Worm (Caenorhabditis elegans) whole organism, L1 larva: ENCODE measurements around the gene fbxa-206.
"Not testable (repeated sequence)": the region's sequence is repeated elsewhere in the genome, so short reads cannot be mapped to it uniquely, and the experiment has no call there.

Experiments used
- C34B4.2 ChIP-seq: sonication (generic microtip); optimal IDR thresholded peaks from 2 replicates; lab custom pipeline; 2017; ENCODE audit warnings: mild to moderate bottlenecking, missing genetic modification characterization, missing compliant biosample characterization
- F16B12.6 ChIP-seq: fragments of 150-350 bp; optimal IDR thresholded peaks from 2 replicates; lab custom pipeline; 2014; ENCODE audit warnings: missing biosample characterization, missing genetic modification characterization
- Y116A8C.19 ChIP-seq: sonication (generic microtip); optimal IDR thresholded peaks from 2 replicates; lab custom pipeline; 2016; ENCODE audit warnings: missing compliant biosample characterization, missing genetic modification characterization, borderline replicate concordance
- aha-1 ChIP-seq: fragments of 150-350 bp; optimal IDR thresholded peaks from 2 replicates; lab custom pipeline; 2014; ENCODE audit warnings: missing biosample characterization, missing genetic modification characterization
- alr-1 ChIP-seq: fragments of 200-800 bp; sonication (Bioruptor generic); optimal IDR thresholded peaks from 2 replicates; lab custom pipeline; 2018; ENCODE audit warnings: borderline replicate concordance, mild to moderate bottlenecking, missing genetic modification characterization, missing compliant biosample characterization
- aly-2 ChIP-seq: fragments of 150-350 bp; optimal IDR thresholded peaks from 2 replicates; lab custom pipeline; 2014; ENCODE audit warnings: missing biosample characterization, missing genetic modification characterization
- blmp-1 ChIP-seq: fragments of 150-350 bp; optimal IDR thresholded peaks from 2 replicates; lab custom pipeline; 2014; ENCODE audit warnings: missing biosample characterization, missing genetic modification characterization
- ceh-63 ChIP-seq: fragments of 200-800 bp; sonication (Bioruptor generic); optimal IDR thresholded peaks from 2 replicates; lab custom pipeline; 2018; ENCODE audit warnings: mild to moderate bottlenecking, missing genetic modification characterization, missing compliant biosample characterization
- ceh-8 ChIP-seq: fragments of 200-800 bp; sonication (Bioruptor generic); optimal IDR thresholded peaks from 2 replicates; lab custom pipeline; 2018; ENCODE audit warnings: mild to moderate bottlenecking, missing genetic modification characterization, moderate library complexity, missing compliant biosample characterization
- ceh-90 ChIP-seq: sonication (generic microtip); optimal IDR thresholded peaks from 2 replicates; lab custom pipeline; 2016; ENCODE audit warnings: missing genetic modification characterization, missing compliant biosample characterization
- ces-1 ChIP-seq: fragments of 150-350 bp; optimal IDR thresholded peaks from 2 replicates; lab custom pipeline; 2014; ENCODE audit warnings: missing biosample characterization, missing genetic modification reagents, missing genetic modification characterization
- dpl-1 ChIP-seq, 3 experiments: fragments of 150-350 bp in 2 of 3; sonication (generic microtip) in 1 of 3; optimal IDR thresholded peaks; 2 replicates each; lab custom pipeline; 2014 to 2017; ENCODE audit warnings: missing biosample characterization in 3 of 3, missing genetic modification characterization in 3 of 3, missing genetic modification reagents in 3 of 3
- dsc-1 ChIP-seq: sonication (generic microtip); optimal IDR thresholded peaks from 2 replicates; lab custom pipeline; 2016; ENCODE audit warnings: mild to moderate bottlenecking, missing genetic modification characterization, missing compliant biosample characterization
- efl-1 ChIP-seq, 4 experiments: fragments of 150-350 bp; optimal IDR thresholded peaks in 3 of 4; peaks in 1 of 4; 1 replicate in 1 of 4; 2 replicates in 3 of 4; lab custom pipeline; 2014; ENCODE audit warnings: missing biosample characterization in 2 of 4, missing genetic modification characterization in 2 of 4, missing genetic modification reagents in 2 of 4
- efl-3 ChIP-seq: fragments of 200-800 bp; sonication (Bioruptor generic); optimal IDR thresholded peaks from 2 replicates; lab custom pipeline; 2018; ENCODE audit warnings: mild to moderate bottlenecking, missing genetic modification characterization, missing compliant biosample characterization
- ets-5 ChIP-seq: fragments of 200-800 bp; sonication (Bioruptor generic); IDR thresholded peaks from 2 replicates; pipeline ENCODE4 v1.3.6; 2022; ENCODE audit warnings: missing genetic modification characterization, missing compliant biosample characterization
- fkh-4 ChIP-seq: sonication (generic microtip); optimal IDR thresholded peaks from 2 replicates; lab custom pipeline; 2016; ENCODE audit warnings: missing compliant biosample characterization, missing genetic modification characterization, borderline replicate concordance
- irx-1 ChIP-seq: sonication (generic microtip); optimal IDR thresholded peaks from 2 replicates; lab custom pipeline; 2016; ENCODE audit warnings: missing genetic modification characterization, missing compliant biosample characterization
- lin-13 ChIP-seq: fragments of 150-350 bp; optimal IDR thresholded peaks from 2 replicates; lab custom pipeline; 2014; ENCODE audit warnings: missing biosample characterization, missing genetic modification reagents, missing genetic modification characterization
- lin-14 ChIP-seq: fragments of 200-800 bp; sonication (Bioruptor generic); optimal IDR thresholded peaks from 2 replicates; lab custom pipeline; 2018; ENCODE audit warnings: mild to moderate bottlenecking, missing genetic modification characterization, moderate library complexity, missing compliant biosample characterization
- lsy-2 ChIP-seq, 2 experiments: fragments of 150-350 bp; optimal IDR thresholded peaks; 2 replicates each; lab custom pipeline; 2014; ENCODE audit warnings: missing biosample characterization in 2 of 2, missing genetic modification characterization in 2 of 2
- nhr-237 ChIP-seq: fragments of 150-350 bp; optimal IDR thresholded peaks from 2 replicates; lab custom pipeline; 2014; ENCODE audit warnings: missing biosample characterization, missing genetic modification characterization
- nhr-28 ChIP-seq: fragments of 150-350 bp; optimal IDR thresholded peaks from 2 replicates; lab custom pipeline; 2014; ENCODE audit warnings: missing biosample characterization, missing genetic modification characterization
- nhr-47 ChIP-seq: sonication (generic microtip); optimal IDR thresholded peaks from 2 replicates; lab custom pipeline; 2016; ENCODE audit warnings: mild to moderate bottlenecking, missing genetic modification characterization, moderate library complexity, missing compliant biosample characterization
- nhr-76 ChIP-seq: sonication (generic microtip); optimal IDR thresholded peaks from 2 replicates; lab custom pipeline; 2017; ENCODE audit warnings: missing biosample characterization, missing genetic modification characterization
- pqm-1 ChIP-seq: sonication (generic microtip); optimal IDR thresholded peaks from 3 replicates; lab custom pipeline; 2017; ENCODE audit warnings: missing biosample characterization, missing genetic modification characterization
- snu-23 ChIP-seq: sonication (generic microtip); optimal IDR thresholded peaks from 2 replicates; lab custom pipeline; 2016; ENCODE audit warnings: missing genetic modification characterization, missing compliant biosample characterization
- sptf-1 ChIP-seq: fragments of 150-350 bp; optimal IDR thresholded peaks from 2 replicates; lab custom pipeline; 2014; ENCODE audit warnings: missing biosample characterization, missing genetic modification characterization
- tbx-2 ChIP-seq: sonication (generic microtip); optimal IDR thresholded peaks from 2 replicates; lab custom pipeline; 2016; ENCODE audit warnings: missing genetic modification characterization, missing compliant biosample characterization
- unc-62 ChIP-seq: fragments of 150-350 bp; optimal IDR thresholded peaks from 2 replicates; lab custom pipeline; 2014; ENCODE audit warnings: missing biosample characterization, missing genetic modification reagents, missing genetic modification characterization
- unc-86 ChIP-seq: sonication (generic microtip); optimal IDR thresholded peaks from 2 replicates; lab custom pipeline; 2016; ENCODE audit warnings: missing genetic modification characterization, missing compliant biosample characterization
- unc-98 ChIP-seq: fragments of 200-800 bp; sonication (Bioruptor generic); IDR thresholded peaks from 2 replicates; pipeline ENCODE4 v1.3.6; 2022; ENCODE audit warnings: missing genetic modification characterization, missing compliant biosample characterization
- ztf-11 ChIP-seq, 2 experiments: sonication (generic microtip); optimal IDR thresholded peaks; 2 replicates each; lab custom pipeline; 2016 to 2017; ENCODE audit warnings: missing genetic modification characterization in 2 of 2, missing biosample characterization in 1 of 2, missing compliant biosample characterization in 1 of 2

The fbxa-206 gene

ce11 chrV:16949609-16950008 is 31.3 kb upstream of the fbxa-206 start, which contains the start of gene fbxa-111:
Gene fbxa-111 (minus strand): TSS chrV:16949709.
- TF ChIP-seq efl-3 (GFP tag; lab: Kevin White, UChicago); unc-98 (GFP tag; lab: Robert Waterston, UW); C34B4.2: not testable (repeated sequence)
- TF ChIP-seq, all 84 proteins: peak for 0; not testable (repeated sequence) for 84

DNA sequence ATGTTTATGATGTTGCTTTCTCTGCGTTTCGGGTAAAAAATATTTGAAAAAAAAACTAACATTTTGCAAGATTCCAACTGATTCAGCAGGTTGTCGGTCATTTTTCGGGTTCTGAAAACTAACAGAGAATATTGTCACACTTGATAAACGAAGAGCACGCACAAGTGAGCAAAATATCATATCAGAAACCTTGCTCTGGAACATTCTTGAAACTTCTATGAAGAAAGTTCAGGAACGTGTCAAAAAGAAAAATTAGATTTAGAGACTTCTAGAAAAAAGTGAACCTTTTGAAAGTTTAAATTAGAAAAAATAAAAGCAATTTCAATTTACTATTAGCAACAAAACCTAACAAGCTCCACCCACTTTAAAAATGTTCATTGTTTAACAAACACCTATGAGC is 29.7 kb upstream of the fbxa-206 start, which contains the start of gene fbxa-112:
TSS of gene fbxa-112 (minus strand) at position 101 of the 400 bp plus-strand sequence.
- not testable (repeated sequence) for TF ChIP-seq F16B12.6 (tag; lab: Kevin White, UChicago); dpl-1 (GFP tag; optimal IDR thresholded peaks at IDR 0.05; lab: Kevin White, UChicago); fkh-4 (tag; lab: Kevin White, UChicago)

DNA sequence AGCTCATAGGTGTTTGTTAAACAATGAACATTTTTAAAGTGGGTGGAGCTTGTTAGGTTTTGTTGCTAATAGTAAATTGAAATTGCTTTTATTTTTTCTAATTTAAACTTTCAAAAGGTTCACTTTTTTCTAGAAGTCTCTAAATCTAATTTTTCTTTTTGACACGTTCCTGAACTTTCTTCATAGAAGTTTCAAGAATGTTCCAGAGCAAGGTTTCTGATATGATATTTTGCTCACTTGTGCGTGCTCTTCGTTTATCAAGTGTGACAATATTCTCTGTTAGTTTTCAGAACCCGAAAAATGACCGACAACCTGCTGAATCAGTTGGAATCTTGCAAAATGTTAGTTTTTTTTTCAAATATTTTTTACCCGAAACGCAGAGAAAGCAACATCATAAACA is 20.5 kb upstream of the fbxa-206 start, which contains the start of gene fbxa-148:
TSS of gene fbxa-148 (plus strand) at position 301 of the 400 bp plus-strand sequence.
- not testable (repeated sequence) for TF ChIP-seq unc-86 (tag; lab: Kevin White, UChicago); unc-62; pqm-1 (tag; lab: Kevin White, UChicago)

- TF ChIP-seq nhr-237 = no peak
- no peak for TF ChIP-seq lin-13 (GFP tag; lab: Kevin White, UChicago)
- TF ChIP-seq dpl-1 (GFP tag; optimal IDR thresholded peaks at IDR 0.05; lab: Kevin White, UChicago) = no peak
- TF ChIP-seq lin-14 (GFP tag; lab: Kevin White, UChicago) = no peak
- no peak for TF ChIP-seq F16B12.6 (tag; lab: Kevin White, UChicago)
- no peak for TF ChIP-seq aha-1 (tag; lab: Kevin White, UChicago)
- no peak for TF ChIP-seq alr-1
- TF ChIP-seq ces-1 (GFP tag; lab: Kevin White, UChicago) = no peak
- TF ChIP-seq nhr-76 (tag; lab: Kevin White, UChicago) = no peak
- TF ChIP-seq, all 84 proteins: peak for 0
These were observed 9.1 kb upstream of the fbxa-206 start, which contains the start of gene Y102A5C.36 for ce11 chrV:16927345-16927744. Gene Y102A5C.36 (minus strand): TSS chrV:16927445.

DNA sequence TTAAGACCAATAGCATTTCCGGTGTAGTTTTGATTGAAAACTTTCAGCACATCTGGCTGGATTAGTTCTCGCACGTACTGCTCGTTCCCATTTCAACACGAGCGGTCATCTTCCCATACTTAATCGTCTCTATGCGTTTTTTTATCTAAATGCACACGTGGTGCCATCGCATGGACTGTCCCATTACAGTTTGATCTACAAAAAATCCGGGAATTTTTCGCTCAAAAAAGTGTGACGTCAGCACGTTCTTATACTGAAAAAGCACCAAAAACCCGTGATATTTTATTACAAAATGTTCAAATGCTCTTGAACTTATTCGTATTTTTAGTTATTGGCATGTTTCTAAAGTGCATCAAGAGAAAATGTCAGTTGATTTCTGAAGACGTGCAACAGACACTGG is 3.7 kb upstream of the fbxa-206 start, which contains the start of gene Y102A5C.4:
TSS of gene Y102A5C.4 (plus strand) at position 301 of the 400 bp plus-strand sequence.
- TF ChIP-seq ets-5 (GFP tag; lab: Robert Waterston, UW) = no peak
- TF ChIP-seq sptf-1 (tag; lab: Kevin White, UChicago) = no peak
- no peak for TF ChIP-seq irx-1 (tag; lab: Kevin White, UChicago)
- TF ChIP-seq ztf-11 (tag; optimal IDR thresholded peaks at IDR 0.05; lab: Kevin White, UChicago) = no peak
- TF ChIP-seq nhr-47 (tag; lab: Kevin White, UChicago) = no peak
- no peak for TF ChIP-seq blmp-1
- no peak for TF ChIP-seq snu-23 (GFP tag; lab: Kevin White, UChicago)
- TF ChIP-seq ceh-63 = no peak
- TF ChIP-seq dsc-1 = no peak
- no peak for TF ChIP-seq Y116A8C.19 (tag; lab: Kevin White, UChicago)
- TF ChIP-seq tbx-2 (tag; lab: Kevin White, UChicago) = no peak
- no peak for TF ChIP-seq ceh-8
- no peak for TF ChIP-seq ceh-90 (tag; lab: Kevin White, UChicago)

DNA sequence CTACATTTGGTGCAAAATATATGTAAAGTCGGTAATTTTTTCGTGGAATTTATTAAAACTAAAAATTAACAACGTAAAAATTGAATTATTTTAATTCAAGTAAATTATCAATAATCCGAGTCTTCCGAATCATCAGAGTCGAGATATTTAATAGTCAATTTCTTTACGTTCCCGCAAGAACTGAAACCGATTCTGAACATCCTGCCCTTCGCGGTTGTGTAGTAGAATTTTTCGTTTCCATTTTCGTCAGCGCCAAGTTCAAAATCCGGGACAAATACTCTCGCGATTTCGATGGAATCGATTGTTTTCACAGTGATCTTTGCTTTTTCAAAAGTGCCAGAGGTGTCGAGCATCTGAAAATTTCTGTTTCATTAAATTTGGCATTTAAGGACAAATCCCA is 1.4 kb upstream of the fbxa-206 start:
- no peak for TF ChIP-seq aly-2 (tag; lab: Kevin White, UChicago)
- no peak for TF ChIP-seq nhr-28 (tag; lab: Kevin White, UChicago)
- no peak for TF ChIP-seq lsy-2 (tag; optimal IDR thresholded peaks at IDR 0.05; lab: Kevin White, UChicago)
- no peak for TF ChIP-seq efl-1 (optimal IDR thresholded peaks at IDR 0.05; lab: Kevin White, UChicago)
- peak in 1 of 2 experiments; percentile 44 for TF ChIP-seq efl-1 (GFP tag; optimal IDR thresholded peaks at IDR 0.05 in 1 of 2; lab: Kevin White, UChicago)
